Worm (Caenorhabditis elegans) whole organism, L1 larva: ENCODE data around the gene C27A2.12.

Experiments used
- nhr-237 ChIP-seq: fragments of 150-350 bp; optimal IDR thresholded peaks from 2 replicates; lab custom pipeline; 2014; ENCODE audit warnings: missing biosample characterization, missing genetic modification characterization
- ztf-4 ChIP-seq: fragments of 150-350 bp; optimal IDR thresholded peaks from 2 replicates; lab custom pipeline; 2014; ENCODE audit warnings: missing biosample characterization, missing genetic modification characterization

ce11 chrII:5019389-5020108, 38.4 kb downstream of the C27A2.12 start:
- TF ChIP-seq ztf-4 (tag; lab: Kevin White, UChicago) (no peak), nhr-237 (tag; lab: Kevin White, UChicago) (no peak)
